Fruit fly (Drosophila melanogaster): ENCODE data around the gene CG3534.

- TF ChIP-seq sv (GFP tag; optimal IDR thresholded peaks at IDR 0.05) (no peak), fru (GFP tag; optimal IDR thresholded peaks at IDR 0.05) (peak; percentile 27), CG9705 (GFP tag; optimal IDR thresholded peaks at IDR 0.05) (no peak), woc (GFP tag; optimal IDR thresholded peaks at IDR 0.05) (no peak), CrebA (GFP tag; optimal IDR thresholded peaks at IDR 0.05; ENCODE audit: borderline replicate concordance) (no peak), OdsH (GFP tag; optimal IDR thresholded peaks at IDR 0.05) (no peak), pan (optimal IDR thresholded peaks at IDR 0.05) (no peak), N (GFP tag; optimal IDR thresholded peaks at IDR 0.05) (no peak), Jra (GFP tag; optimal IDR thresholded peaks at IDR 0.05) (no peak), Myc (optimal IDR thresholded peaks at IDR 0.05) (no peak), ey (GFP tag; optimal IDR thresholded peaks at IDR 0.05) (no peak), lola (GFP tag; optimal IDR thresholded peaks at IDR 0.05) (no peak), dsf (GFP tag; optimal IDR thresholded peaks at IDR 0.05; ENCODE audit: borderline replicate concordance) (no peak), HLH106 (tag; optimal IDR thresholded peaks at IDR 0.05) (no peak)
These were observed 11.9 kb downstream of the CG3534 start, which contains the start of gene CG8907 for dm6 chr3R:17008018-17008674.

Measured in whole organism, wandering third instar larva.